Worm (Caenorhabditis elegans) whole organism, early embryonic: ENCODE data around the gene aqp-1.

Source experiments
- B0310.2 ChIP-seq: sonication (generic microtip); optimal IDR thresholded peaks from 2 replicates; lab custom pipeline; 2016; ENCODE audit warnings: mild to moderate bottlenecking, missing genetic modification characterization, missing compliant biosample characterization
- aly-1 ChIP-seq: sonication (generic microtip); optimal IDR thresholded peaks from 2 replicates; lab custom pipeline; 2016; ENCODE audit warnings: missing genetic modification characterization, missing compliant biosample characterization
- ama-1 ChIP-seq: fragments of 150-350 bp; optimal IDR thresholded peaks from 2 replicates; lab custom pipeline; 2014
- ceh-13 ChIP-seq: fragments of 200-800 bp; sonication (Bioruptor generic); optimal IDR thresholded peaks from 2 replicates; lab custom pipeline; 2018; ENCODE audit warnings: mild to moderate bottlenecking, missing genetic modification characterization, missing compliant biosample characterization
- ceh-36 ChIP-seq: sonication (generic microtip); optimal IDR thresholded peaks from 2 replicates; lab custom pipeline; 2016; ENCODE audit warnings: missing genetic modification characterization, inconsistent platforms, missing compliant biosample characterization
- flt-1 ChIP-seq: fragments of 200-800 bp; sonication (Bioruptor generic); IDR thresholded peaks from 2 replicates; pipeline ENCODE4 v1.3.6; 2022; ENCODE audit warnings: missing genetic modification characterization, missing compliant biosample characterization
- hmg-4 ChIP-seq: fragments of 200-800 bp; sonication (Bioruptor generic); optimal IDR thresholded peaks from 2 replicates; lab custom pipeline; 2018; ENCODE audit warnings: mild to moderate bottlenecking, missing genetic modification characterization, missing compliant biosample characterization
- hnd-1 ChIP-seq: sonication (generic microtip); optimal IDR thresholded peaks from 2 replicates; lab custom pipeline; 2016; ENCODE audit warnings: missing genetic modification characterization, missing compliant biosample characterization
- pes-1 ChIP-seq: fragments of 200-800 bp; sonication (Bioruptor generic); IDR thresholded peaks from 2 replicates; pipeline ENCODE4 v1.3.6; 2022; ENCODE audit warnings: missing genetic modification reagents, missing genetic modification characterization, missing compliant biosample characterization
- sea-1 ChIP-seq: fragments of 200-800 bp; sonication (Bioruptor generic); conservative IDR thresholded peaks from 2 replicates; pipeline ENCODE4 v1.3.6; 2022; ENCODE audit warnings: missing genetic modification characterization, missing compliant biosample characterization
- tbx-11 ChIP-seq: fragments of 200-800 bp; sonication (Bioruptor generic); IDR thresholded peaks from 2 replicates; pipeline ENCODE4 v1.3.6; 2022; ENCODE audit warnings: missing genetic modification characterization, missing compliant biosample characterization
- tbx-37 ChIP-seq: fragments of 200-800 bp; sonication (Bioruptor generic); conservative IDR thresholded peaks from 2 replicates; pipeline ENCODE4 v1.3.6; 2022; ENCODE audit warnings: missing genetic modification reagents, missing genetic modification characterization, missing compliant biosample characterization

DNA sequence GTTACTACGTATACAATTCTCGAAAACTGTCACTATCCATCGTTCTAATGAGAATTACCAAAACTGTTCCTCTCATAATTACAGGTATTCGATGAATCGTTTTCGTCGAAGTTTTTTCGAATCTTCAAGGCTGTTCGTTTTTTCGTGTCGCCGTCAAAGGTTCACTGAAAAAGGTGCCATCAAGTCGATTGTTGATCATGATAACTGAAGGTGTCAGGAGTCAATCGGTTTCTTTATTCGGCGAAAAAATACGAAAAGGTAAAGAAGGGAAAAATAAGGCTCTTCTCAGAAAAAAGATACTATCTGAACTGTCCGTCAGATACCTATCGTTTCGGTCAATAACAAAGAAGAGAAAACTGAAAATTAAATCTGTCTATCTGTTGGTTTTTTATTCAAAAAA is 642 bp upstream of the aqp-1 start:
- TF ChIP-seq aly-1 (tag; lab: Kevin White, UChicago) (no peak), ama-1 (lab: Kevin White, UChicago) (no peak), flt-1 (GFP tag; lab: Robert Waterston, UW) (no peak), hnd-1 (tag; lab: Kevin White, UChicago) (no peak), B0310.2 (tag; lab: Kevin White, UChicago) (no peak), hmg-4 (GFP tag; lab: Kevin White, UChicago) (no peak), tbx-37 (GFP tag; lab: Robert Waterston, UW) (no peak), tbx-11 (no peak), sea-1 (GFP tag; lab: Robert Waterston, UW) (no peak), pes-1 (no peak), ceh-13 (GFP tag; lab: Kevin White, UChicago) (no peak), ceh-36 (no peak)
